Fruit fly (Drosophila melanogaster): ENCODE data around the gene Gs1l.

- TF ChIP-seq psq (optimal IDR thresholded peaks at IDR 0.05) (no peak), Dll (optimal IDR thresholded peaks at IDR 0.05) (no peak)
Observed at dm6 chr2L:4442010-4442587, 14.5 kb downstream of the Gs1l start, which contains the start of the genes Sfp24F and CG15432.

Data from whole organism.